Fruit fly (Drosophila melanogaster) whole organism, embryonic: ENCODE data around the gene Elal.

Experiments
- Asciz ChIP-seq: fragments of 200-800 bp; sonication (Bioruptor generic); optimal IDR thresholded peaks from 2 replicates; lab custom pipeline; 2017; ENCODE audit warnings: missing biosample characterization, mild to moderate bottlenecking, missing genetic modification characterization, missing genetic modification reagents
- CG10209 ChIP-seq: fragments of 200-800 bp; sonication (Bioruptor generic); optimal IDR thresholded peaks from 3 replicates; lab custom pipeline; 2017; ENCODE audit warnings: missing biosample characterization, mild to moderate bottlenecking, missing genetic modification characterization, missing genetic modification reagents
- CG12155 ChIP-seq: fragments of 200-800 bp; sonication (Bioruptor generic); optimal IDR thresholded peaks from 3 replicates; lab custom pipeline; 2016; ENCODE audit warnings: missing biosample characterization, missing genetic modification characterization
- CG12219 ChIP-seq: fragments of 200-800 bp; sonication (Bioruptor generic); optimal IDR thresholded peaks from 3 replicates; lab custom pipeline; 2018; ENCODE audit warnings: missing biosample characterization, mild to moderate bottlenecking, missing genetic modification characterization
- CG1233 ChIP-seq: fragments of 200-800 bp; sonication (Bioruptor generic); optimal IDR thresholded peaks from 4 replicates; lab custom pipeline; 2018; ENCODE audit warnings: missing biosample characterization, mild to moderate bottlenecking, missing genetic modification characterization
- CG12659 ChIP-seq: fragments of 200-800 bp; sonication (Bioruptor generic); optimal IDR thresholded peaks from 3 replicates; lab custom pipeline; 2017; ENCODE audit warnings: mild to moderate bottlenecking, missing biosample characterization, missing genetic modification reagents, missing genetic modification characterization
- CG13287 ChIP-seq: fragments of 200-800 bp; sonication (Bioruptor generic); IDR thresholded peaks from 2 replicates; pipeline ENCODE4 v1.3.6; 2022; ENCODE audit warnings: missing biosample characterization, missing genetic modification characterization; ENCODE audit not compliant: partially characterized antibody
- CG13624 ChIP-seq: fragments of 200-800 bp; sonication (Bioruptor generic); optimal IDR thresholded peaks from 2 replicates; lab custom pipeline; 2016; ENCODE audit warnings: missing biosample characterization, missing genetic modification characterization
- CG15011 ChIP-seq: fragments of 200-800 bp; sonication (Bioruptor generic); optimal IDR thresholded peaks from 3 replicates; lab custom pipeline; 2018; ENCODE audit warnings: missing biosample characterization, mild to moderate bottlenecking, missing genetic modification characterization
- CG15479 ChIP-seq: fragments of 200-800 bp; sonication (Bioruptor generic); optimal IDR thresholded peaks from 3 replicates; lab custom pipeline; 2019; ENCODE audit warnings: missing biosample characterization, mild to moderate bottlenecking, missing genetic modification characterization, moderate library complexity
- CG1792 ChIP-seq: fragments of 200-800 bp; sonication (Bioruptor generic); optimal IDR thresholded peaks from 2 replicates; lab custom pipeline; 2016; ENCODE audit warnings: missing biosample characterization, missing genetic modification characterization
- CG18011 ChIP-seq: fragments of 200-800 bp; sonication (Bioruptor generic); optimal IDR thresholded peaks from 2 replicates; lab custom pipeline; 2017; ENCODE audit warnings: missing biosample characterization, missing genetic modification characterization, mild to moderate bottlenecking, moderate library complexity, missing genotype
- CG2116 ChIP-seq: fragments of 200-800 bp; sonication (Bioruptor generic); optimal IDR thresholded peaks from 3 replicates; lab custom pipeline; 2018; ENCODE audit warnings: missing biosample characterization, mild to moderate bottlenecking, missing genetic modification characterization
- CG2129 ChIP-seq: fragments of 200-800 bp; sonication (Bioruptor generic); IDR thresholded peaks from 2 replicates; pipeline ENCODE4 v1.3.6; 2022; ENCODE audit warnings: missing biosample characterization, missing genetic modification characterization; ENCODE audit not compliant: partially characterized antibody
- CG30403 ChIP-seq: fragments of 200-800 bp; sonication (Bioruptor generic); optimal IDR thresholded peaks from 3 replicates; lab custom pipeline; 2016; ENCODE audit warnings: missing biosample characterization, missing genetic modification characterization
- CG31224 ChIP-seq: fragments of 200-800 bp; sonication (Bioruptor generic); IDR thresholded peaks from 2 replicates; pipeline ENCODE4 v1.3.6; 2022; ENCODE audit warnings: missing biosample characterization, missing genetic modification characterization
- CG3407 ChIP-seq: fragments of 200-800 bp; sonication (Bioruptor generic); optimal IDR thresholded peaks from 2 replicates; lab custom pipeline; 2018; ENCODE audit warnings: missing biosample characterization, mild to moderate bottlenecking, missing genetic modification characterization
- CG34224 ChIP-seq: fragments of 200-800 bp; sonication (Bioruptor generic); IDR thresholded peaks from 3 replicates; pipeline ENCODE4 v1.3.6; 2022; ENCODE audit warnings: missing biosample characterization, missing genetic modification characterization; ENCODE audit not compliant: partially characterized antibody
- CG4328 ChIP-seq: fragments of 200-800 bp; sonication (Bioruptor generic); optimal IDR thresholded peaks from 3 replicates; lab custom pipeline; 2017; ENCODE audit warnings: missing biosample characterization, missing genetic modification reagents, missing genetic modification characterization
- CG4707 ChIP-seq: fragments of 200-800 bp; sonication (Bioruptor generic); optimal IDR thresholded peaks from 2 replicates; lab custom pipeline; 2018; ENCODE audit warnings: missing biosample characterization, mild to moderate bottlenecking, missing genetic modification characterization, moderate library complexity
- CG8765 ChIP-seq: fragments of 200-800 bp; sonication (Bioruptor generic); IDR thresholded peaks from 2 replicates; pipeline ENCODE4 v1.3.6; 2022; ENCODE audit warnings: missing biosample characterization, missing genetic modification characterization
- CG9609 ChIP-seq: fragments of 200-800 bp; sonication (Bioruptor generic); optimal IDR thresholded peaks from 3 replicates; lab custom pipeline; 2016; ENCODE audit warnings: missing biosample characterization, missing genetic modification characterization
- CG9932 ChIP-seq: fragments of 200-800 bp; sonication (Bioruptor generic); IDR thresholded peaks from 2 replicates; pipeline ENCODE4 v1.3.6; 2022; ENCODE audit warnings: missing biosample characterization, missing genetic modification characterization
- Dref ChIP-seq: fragments of 200-800 bp; sonication (Bioruptor generic); IDR thresholded peaks from 2 replicates; pipeline ENCODE4 v1.3.6; 2022; ENCODE audit warnings: missing biosample characterization, missing genetic modification characterization
- Hr39 ChIP-seq: fragments of >200 bp; optimal IDR thresholded peaks from 2 replicates; lab custom pipeline; 2017
- Hsf ChIP-seq: fragments of 200-800 bp; sonication (Bioruptor generic); optimal IDR thresholded peaks from 3 replicates; lab custom pipeline; 2016; ENCODE audit warnings: missing biosample characterization, missing genetic modification characterization
- Lhr ChIP-seq: fragments of 200-800 bp; sonication (Bioruptor generic); optimal IDR thresholded peaks from 3 replicates; lab custom pipeline; 2017; ENCODE audit warnings: mild to moderate bottlenecking, missing biosample characterization, missing genetic modification reagents, missing genetic modification characterization
- NK7.1 ChIP-seq: fragments of 200-800 bp; sonication (Bioruptor generic); optimal IDR thresholded peaks from 3 replicates; lab custom pipeline; 2016; ENCODE audit warnings: missing biosample characterization, missing genetic modification characterization
- Optix ChIP-seq: fragments of 200-800 bp; sonication (Bioruptor generic); IDR thresholded peaks from 3 replicates; pipeline ENCODE4 v1.3.6; 2022; ENCODE audit warnings: missing biosample characterization, missing genetic modification characterization
- Sox102F ChIP-seq: fragments of 200-800 bp; sonication (Bioruptor generic); optimal IDR thresholded peaks from 2 replicates; lab custom pipeline; 2018; ENCODE audit warnings: missing biosample characterization, mild to moderate bottlenecking, missing genetic modification characterization, moderate library complexity
- Sry-β ChIP-seq: fragments of 200-800 bp; sonication (Bioruptor generic); optimal IDR thresholded peaks from 2 replicates; lab custom pipeline; 2018; ENCODE audit warnings: missing biosample characterization, mild to moderate bottlenecking, missing genetic modification characterization, moderate library complexity
- Ssrp ChIP-seq: fragments of 200-800 bp; sonication (Bioruptor generic); optimal IDR thresholded peaks from 2 replicates; lab custom pipeline; 2018; ENCODE audit warnings: missing biosample characterization, mild to moderate bottlenecking, missing genetic modification characterization, moderate library complexity
- abd-A ChIP-seq: fragments of 200-800 bp; sonication (Bioruptor generic); optimal IDR thresholded peaks from 3 replicates; lab custom pipeline; 2019; ENCODE audit warnings: missing biosample characterization, mild to moderate bottlenecking, missing genetic modification characterization, moderate library complexity
- chif ChIP-seq, 2 experiments: fragments of 200-800 bp; sonication (Bioruptor generic); optimal IDR thresholded peaks; 3 replicates each; lab custom pipeline; 2016; ENCODE audit warnings: missing biosample characterization in 2 of 2, missing genetic modification characterization in 2 of 2
- chinmo ChIP-seq: fragments of 200-800 bp; sonication (Bioruptor generic); IDR thresholded peaks from 4 replicates; pipeline ENCODE4 v1.3.6; 2022; ENCODE audit warnings: missing biosample characterization, missing genetic modification characterization; ENCODE audit not compliant: partially characterized antibody
- chm ChIP-seq: fragments of 200-800 bp; sonication (Bioruptor generic); IDR thresholded peaks from 2 replicates; pipeline ENCODE4 v1.3.6; 2022; ENCODE audit warnings: missing biosample characterization, missing genetic modification characterization
- ci ChIP-seq: fragments of 200-800 bp; sonication (Bioruptor generic); IDR thresholded peaks from 3 replicates; pipeline ENCODE4 v1.3.6; 2022; ENCODE audit warnings: missing biosample characterization, missing genetic modification characterization
- dpn ChIP-seq, 2 experiments: fragments of 200-800 bp; sonication (Bioruptor generic); optimal IDR thresholded peaks; 3 replicates each; lab custom pipeline; 2016; ENCODE audit warnings: missing biosample characterization in 2 of 2, missing genetic modification characterization in 2 of 2
- fd3F ChIP-seq: fragments of 200-800 bp; sonication (Bioruptor generic); optimal IDR thresholded peaks from 2 replicates; lab custom pipeline; 2018; ENCODE audit warnings: missing biosample characterization, mild to moderate bottlenecking, missing genetic modification characterization, moderate library complexity
- fru ChIP-seq: fragments of >200 bp; optimal IDR thresholded peaks from 2 replicates; lab custom pipeline; 2017
- gce ChIP-seq: fragments of 200-800 bp; sonication (Bioruptor generic); IDR thresholded peaks from 3 replicates; pipeline ENCODE4 v1.3.6; 2022; ENCODE audit warnings: missing biosample characterization, missing genetic modification characterization
- grn ChIP-seq: fragments of 200-800 bp; sonication (Bioruptor generic); optimal IDR thresholded peaks from 3 replicates; lab custom pipeline; 2017; ENCODE audit warnings: missing biosample characterization, missing genetic modification characterization
- hbn ChIP-seq: fragments of 200-800 bp; sonication (Bioruptor generic); IDR thresholded peaks from 2 replicates; pipeline ENCODE4 v1.3.6; 2022; ENCODE audit warnings: missing biosample characterization, missing genetic modification characterization; ENCODE audit not compliant: partially characterized antibody
- ind ChIP-seq: fragments of 200-800 bp; sonication (Bioruptor generic); optimal IDR thresholded peaks from 3 replicates; lab custom pipeline; 2016; ENCODE audit warnings: missing biosample characterization, missing genetic modification characterization
- nom ChIP-seq: fragments of 200-800 bp; sonication (Bioruptor generic); optimal IDR thresholded peaks from 2 replicates; lab custom pipeline; 2017; ENCODE audit warnings: missing biosample characterization, missing genetic modification characterization, mild to moderate bottlenecking, moderate library complexity, missing genetic modification reagents
- run ChIP-seq: fragments of 200-800 bp; sonication (Bioruptor generic); optimal IDR thresholded peaks from 3 replicates; lab custom pipeline; 2018; ENCODE audit warnings: missing biosample characterization, mild to moderate bottlenecking, missing genetic modification characterization
- salm ChIP-seq: fragments of 200-800 bp; sonication (Bioruptor generic); optimal IDR thresholded peaks from 2 replicates; lab custom pipeline; 2018; ENCODE audit warnings: missing biosample characterization, mild to moderate bottlenecking, missing genetic modification characterization
- slp2 ChIP-seq: fragments of 200-800 bp; sonication (Bioruptor generic); optimal IDR thresholded peaks from 2 replicates; lab custom pipeline; 2016; ENCODE audit warnings: missing biosample characterization, missing genetic modification characterization
- vvl ChIP-seq: fragments of 200-800 bp; sonication (Bioruptor generic); IDR thresholded peaks from 2 replicates; pipeline ENCODE4 v1.3.6; 2022; ENCODE audit warnings: missing biosample characterization, missing genetic modification characterization

Gene Elal

DNA sequence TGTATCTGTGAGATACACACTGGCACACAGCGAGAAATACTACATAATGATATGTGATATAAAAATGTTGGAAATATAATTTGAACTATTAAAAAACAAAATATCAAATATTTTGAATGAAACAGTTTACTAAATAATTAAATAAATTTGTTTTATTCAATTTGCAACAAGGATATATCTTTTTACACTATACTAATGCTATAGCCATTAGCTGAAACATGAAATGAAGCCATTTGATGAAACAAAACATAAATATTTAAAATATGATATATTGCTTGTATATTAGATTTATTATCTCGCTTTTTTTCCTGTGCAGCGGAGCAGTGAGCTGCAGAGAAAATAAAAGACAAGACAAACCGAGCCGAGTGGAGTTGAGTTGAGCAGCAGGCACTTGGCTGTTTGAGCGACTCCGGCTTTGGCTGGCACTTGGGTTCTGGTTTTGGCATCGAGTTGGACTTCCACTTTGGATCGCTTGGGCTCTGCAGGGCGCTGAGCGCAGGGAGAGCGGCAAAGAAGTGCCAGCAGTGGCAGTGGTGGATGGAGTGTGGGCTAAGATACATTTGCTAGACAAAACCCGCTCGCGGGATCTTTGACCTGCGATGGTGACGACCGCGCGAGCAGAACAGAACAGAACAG, 28.3 kb downstream of the Elal start (continued):
- peak; percentile 45 for TF ChIP-seq fd3F
- TF ChIP-seq CG2116 (GFP tag; lab: Kevin White, UChicago), result peak; percentile 29
- no peak for TF ChIP-seq slp2
- peak; percentile 49; the same call in 1 of the 2 replicates for TF ChIP-seq CG9932 (GFP tag; lab: Robert Waterston, UW)
- TF ChIP-seq CG34224 (GFP tag; lab: Robert Waterston, UW), result no peak
- TF ChIP-seq dpn (GFP tag; optimal IDR thresholded peaks at IDR 0.05; lab: Kevin White, UChicago), result peak in 1 of 2 experiments; percentile 58
- peak; percentile 56; the same call in 1 of the 4 replicates for TF ChIP-seq chinmo (GFP tag; lab: Robert Waterston, UW)
- peak; percentile 55; the same call in 1 of the 2 replicates for TF ChIP-seq chm (GFP tag; lab: Robert Waterston, UW)
- TF ChIP-seq Optix (GFP tag; lab: Robert Waterston, UW), result no peak
- no peak for TF ChIP-seq CG13287 (GFP tag; lab: Robert Waterston, UW)
- TF ChIP-seq Lhr (GFP tag; lab: Kevin White, UChicago), result peak; percentile 32
- TF ChIP-seq CG4707, result no peak
- TF ChIP-seq CG9609, result no peak
- no peak for TF ChIP-seq Hr39 (lab: Kevin White, UChicago)
- peak; percentile 68 for TF ChIP-seq CG4328 (GFP tag; lab: Kevin White, UChicago)
- no peak for TF ChIP-seq CG15479 (GFP tag; lab: Kevin White, UChicago)
- TF ChIP-seq CG12219, result peak; percentile 8
- TF ChIP-seq CG30403 (GFP tag; lab: Kevin White, UChicago), result peak; percentile 85
- TF ChIP-seq Sry-β, result peak; percentile 49
- TF ChIP-seq Sox102F (GFP tag; lab: Kevin White, UChicago), result peak; percentile 74
- TF ChIP-seq Ssrp (tag; lab: Kevin White, UChicago), result peak; percentile 78
- no peak for TF ChIP-seq abd-A (tag; lab: Kevin White, UChicago)
- TF ChIP-seq CG18011 (GFP tag; lab: Kevin White, UChicago), result no peak
- TF ChIP-seq CG13624 (GFP tag; lab: Kevin White, UChicago), result no peak
- TF ChIP-seq grn (GFP tag; lab: Kevin White, UChicago), result peak; percentile 3
- peak; percentile 75 for TF ChIP-seq CG12659
- peak; percentile 75 for TF ChIP-seq CG15011 (GFP tag; lab: Kevin White, UChicago)
- peak; percentile 80 for TF ChIP-seq Asciz
- no peak for TF ChIP-seq hbn
- 0 out of 2 replicates have a peak, but pooled peaks have one; percentile 19 for TF ChIP-seq CG8765 (GFP tag; lab: Robert Waterston, UW)
- no peak for TF ChIP-seq CG2129
- peak; percentile 76 for TF ChIP-seq run (tag; lab: Kevin White, UChicago)
- peak; percentile 78 for TF ChIP-seq CG10209 (GFP tag; lab: Kevin White, UChicago)
- peak; percentile 53 for TF ChIP-seq CG3407
- TF ChIP-seq ind (GFP tag; lab: Kevin White, UChicago), result peak; percentile 74
- peak; percentile 79 for TF ChIP-seq salm (tag; lab: Kevin White, UChicago)
- TF ChIP-seq CG31224 (GFP tag; lab: Robert Waterston, UW), result peak; percentile 37; the same call in 1 of the 2 replicates
- peak; percentile 74 for TF ChIP-seq CG1233 (GFP tag; lab: Kevin White, UChicago)
- TF ChIP-seq NK7.1, result no peak
- 0 out of 3 replicates have a peak, but pooled peaks have one; percentile 7 for TF ChIP-seq gce (GFP tag; lab: Robert Waterston, UW)
- peak; percentile 77 for TF ChIP-seq nom
- TF ChIP-seq CG1792 (GFP tag; lab: Kevin White, UChicago), result no peak
- TF ChIP-seq Hsf, result peak; percentile 23
- TF ChIP-seq chif (GFP tag; optimal IDR thresholded peaks at IDR 0.05; lab: Kevin White, UChicago), result no peak
- TF ChIP-seq Dref (GFP tag; lab: Robert Waterston, UW), result no peak
- TF ChIP-seq fru (lab: Kevin White, UChicago), result no peak
- TF ChIP-seq ci (GFP tag; lab: Robert Waterston, UW), result no peak
- TF ChIP-seq vvl (GFP tag; lab: Robert Waterston, UW), result peak; percentile 83
- peak; percentile 53 for TF ChIP-seq CG12155 (GFP tag; lab: Kevin White, UChicago)
